Fruit fly (Drosophila melanogaster): Measurements from ENCODE around the gene Tak1.

The Tak1 gene

dm6 chrX:20519049-20519448 is 5.7 kb downstream of the Tak1 start:
- TF ChIP-seq Met (GFP tag; optimal IDR thresholded peaks at IDR 0.05) (peak; percentile 72), Hr39 (GFP tag; optimal IDR thresholded peaks at IDR 0.05) (peak; percentile 82), CG3032 (tag; optimal IDR thresholded peaks at IDR 0.05) (peak; percentile 25), pdm3 (GFP tag; optimal IDR thresholded peaks at IDR 0.05) (peak; percentile 70), vri (GFP tag; optimal IDR thresholded peaks at IDR 0.05) (peak; percentile 39), ss (GFP tag; optimal IDR thresholded peaks at IDR 0.05) (peak in 1 of 2 experiments; percentile 4), svp (GFP tag) (peak; percentile 72), CG15336 (GFP tag; IDR thresholded peaks at IDR 0.05) (peak; percentile 71), CG34406 (GFP tag; optimal IDR thresholded peaks at IDR 0.05) (peak; percentile 63), CG6276 (GFP tag; optimal IDR thresholded peaks at IDR 0.05) (peak; percentile 45), dac (GFP tag; optimal IDR thresholded peaks at IDR 0.05) (peak; percentile 13), CG7368 (GFP tag; optimal IDR thresholded peaks at IDR 0.05) (peak; percentile 50), CG16779 (tag; optimal IDR thresholded peaks at IDR 0.05) (no peak), CG8119 (GFP tag; IDR thresholded peaks at IDR 0.05) (peak; percentile 71), Eip75B (GFP tag; optimal IDR thresholded peaks at IDR 0.05) (peak; percentile 74), CG11762 (GFP tag; optimal IDR thresholded peaks at IDR 0.05; ENCODE audit: insufficient read depth) (peak; percentile 45), Smox (GFP tag; optimal IDR thresholded peaks at IDR 0.05) (peak; percentile 75), Hr38 (GFP tag; optimal IDR thresholded peaks at IDR 0.05) (no peak), CG6854 (GFP tag; optimal IDR thresholded peaks at IDR 0.05) (no peak), CG1621 (tag; optimal IDR thresholded peaks at IDR 0.05) (peak; percentile 57), CG4318 (GFP tag; optimal IDR thresholded peaks at IDR 0.05) (peak; percentile 16), achi (GFP tag; optimal IDR thresholded peaks at IDR 0.05) (peak; percentile 65), salr (GFP tag; optimal IDR thresholded peaks at IDR 0.05) (peak; percentile 9 to 41), Sox102F (GFP tag; optimal IDR thresholded peaks at IDR 0.05) (peak; percentile 64), topi (GFP tag; optimal IDR thresholded peaks at IDR 0.05) (peak; percentile 80), Lpt (GFP tag; optimal IDR thresholded peaks at IDR 0.05) (peak; percentile 57), CG10669 (GFP tag; optimal IDR thresholded peaks at IDR 0.05) (peak; percentile 63), acj6 (GFP tag; optimal IDR thresholded peaks at IDR 0.05) (peak; percentile 67), CG8632 (GFP tag; optimal IDR thresholded peaks at IDR 0.05) (peak; percentile 58), CG6163 (GFP tag; IDR thresholded peaks at IDR 0.05) (peak; percentile 78), Hr4 (GFP tag; optimal IDR thresholded peaks at IDR 0.05) (peak; percentile 65), CG10631 (GFP tag; optimal IDR thresholded peaks at IDR 0.05) (peak; percentile 68), dsx (GFP tag; optimal IDR thresholded peaks at IDR 0.05; ENCODE audit: poor library complexity, severe bottlenecking) (no peak), Blimp-1 (GFP tag; optimal IDR thresholded peaks at IDR 0.05) (no peak), Gug (GFP tag; IDR thresholded peaks at IDR 0.05) (peak; percentile 65), fd59A (GFP tag; optimal IDR thresholded peaks at IDR 0.05) (peak; percentile 53), CG31627 (GFP tag; optimal IDR thresholded peaks at IDR 0.05) (peak; percentile 83), esn (GFP tag; optimal IDR thresholded peaks at IDR 0.05) (peak; percentile 79), cyc (GFP tag; optimal IDR thresholded peaks at IDR 0.05) (peak; percentile 73), CG3919 (GFP tag; optimal IDR thresholded peaks at IDR 0.05) (peak; percentile 71), Sox14 (GFP tag; optimal IDR thresholded peaks at IDR 0.05) (peak; percentile 75), Eip93F (GFP tag; optimal IDR thresholded peaks at IDR 0.05) (no peak), CG8319 (GFP tag; optimal IDR thresholded peaks at IDR 0.05) (peak; percentile 46), CG6808 (GFP tag; optimal IDR thresholded peaks at IDR 0.05) (peak; percentile 63), CG32006 (GFP tag; optimal IDR thresholded peaks at IDR 0.05) (peak; percentile 59), spab (GFP tag; optimal IDR thresholded peaks at IDR 0.05) (peak; percentile 29), Eip78C (GFP tag) (peak; percentile 26), Ets96B (tag; optimal IDR thresholded peaks at IDR 0.05) (peak; percentile 46), CG9139 (GFP tag; optimal IDR thresholded peaks at IDR 0.05) (no peak), fd85E (GFP tag; optimal IDR thresholded peaks at IDR 0.05) (no peak), fkh (GFP tag; optimal IDR thresholded peaks at IDR 0.05) (no peak), OdsH (GFP tag; optimal IDR thresholded peaks at IDR 0.05) (peak; percentile 76)
